Fruit fly (Drosophila melanogaster) S2 (cell line): ENCODE measurements around the gene CG2211.

ENCODE experiments used
- CG8478 ChIP-seq: fragments of >200 bp; optimal IDR thresholded peaks from 2 replicates; lab custom pipeline; 2018
- CTCF ChIP-seq, 2 experiments: fragments of >200 bp; optimal IDR thresholded peaks; 2 replicates each; lab custom pipeline; 2018

CG2211 gene

DNA sequence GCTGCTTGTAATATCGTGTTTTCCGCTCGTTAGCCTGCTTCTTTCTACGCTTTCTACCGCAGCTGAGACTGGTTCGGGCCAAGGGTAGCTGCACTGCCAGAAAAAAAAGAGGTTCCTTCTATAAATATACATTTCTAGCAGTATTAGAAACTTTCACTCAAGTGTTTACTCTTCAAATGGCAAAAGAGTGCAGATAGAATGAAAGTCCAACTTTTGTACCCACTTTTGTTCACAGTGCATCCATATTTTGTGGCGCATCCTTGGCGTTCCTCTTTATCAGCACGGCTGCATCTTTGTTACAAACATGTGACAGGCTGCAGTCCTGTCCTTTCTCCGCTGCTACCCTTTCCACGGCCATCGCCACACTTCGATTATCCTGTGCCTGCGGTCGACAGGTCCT lies 23.2 kb upstream of the CG2211 start:
- TF ChIP-seq CG8478 (lab: Kevin White, UChicago) (no peak), CTCF (optimal IDR thresholded peaks at IDR 0.05; lab: Kevin White, UChicago) (no peak)

DNA sequence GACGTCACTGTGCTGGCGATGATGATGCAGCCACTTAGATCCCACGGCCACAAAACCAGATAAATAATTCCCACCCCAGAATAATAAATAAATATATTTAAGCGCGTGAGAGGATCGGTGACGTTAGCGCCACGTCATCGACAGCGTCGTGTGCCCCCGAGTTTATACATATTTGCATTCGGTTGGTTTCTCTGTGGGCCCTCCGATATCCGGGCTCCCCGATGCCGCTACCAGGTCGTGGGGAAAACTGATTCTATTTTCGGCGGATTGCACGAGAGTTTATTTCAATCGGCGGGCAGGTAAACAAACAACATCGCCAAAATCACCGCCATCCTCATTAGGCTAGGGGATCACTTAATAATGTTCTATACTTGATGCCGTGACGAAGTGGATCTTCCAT lies 19.1 kb upstream of the CG2211 start:
- no peak for TF ChIP-seq CTCF (optimal IDR thresholded peaks at IDR 0.05; lab: Kevin White, UChicago)
- no peak for TF ChIP-seq CG8478 (lab: Kevin White, UChicago)

DNA sequence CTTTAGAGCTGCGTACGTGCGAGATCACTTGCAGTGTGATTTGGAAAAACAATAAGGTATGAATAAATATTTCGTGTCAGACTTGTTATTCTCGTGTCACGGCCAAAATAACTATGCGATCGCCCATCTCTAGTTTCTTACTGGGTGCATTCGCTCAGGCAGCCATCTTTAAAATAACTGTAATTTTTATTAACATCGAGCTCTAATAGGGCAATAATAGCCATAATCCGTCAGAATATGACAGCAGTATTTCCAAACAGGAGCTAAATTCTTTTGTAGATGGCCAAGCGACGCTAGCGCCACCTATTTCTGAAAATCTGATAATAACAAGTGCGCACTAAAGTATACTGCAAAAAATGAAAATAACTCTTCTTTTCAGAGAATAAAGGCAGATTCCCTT lies 16.9 kb upstream of the CG2211 start:
- peak; percentile 90 to 93 for TF ChIP-seq CTCF (optimal IDR thresholded peaks at IDR 0.05; lab: Kevin White, UChicago)
- no peak for TF ChIP-seq CG8478 (lab: Kevin White, UChicago)

DNA sequence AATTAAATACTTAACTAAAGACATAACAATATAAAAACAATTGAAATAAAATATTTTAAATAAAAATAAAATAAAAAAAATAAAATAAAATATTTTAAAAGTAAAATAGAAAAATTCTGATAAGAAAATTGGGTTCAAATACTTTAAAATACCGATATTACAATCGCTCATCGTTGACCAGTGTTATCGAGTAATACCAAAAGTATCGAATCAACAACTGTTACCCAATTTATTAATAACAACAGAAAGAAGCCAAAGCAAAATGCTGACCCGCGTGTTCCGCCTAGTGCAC lies 15.7 kb upstream of the CG2211 start, which contains the start of gene CG9166:
CG9166 (plus strand) TSS at position 193 of the 292 bp plus-strand sequence.
- TF ChIP-seq CTCF (optimal IDR thresholded peaks at IDR 0.05; lab: Kevin White, UChicago) (no peak), CG8478 (lab: Kevin White, UChicago) (no peak)

DNA sequence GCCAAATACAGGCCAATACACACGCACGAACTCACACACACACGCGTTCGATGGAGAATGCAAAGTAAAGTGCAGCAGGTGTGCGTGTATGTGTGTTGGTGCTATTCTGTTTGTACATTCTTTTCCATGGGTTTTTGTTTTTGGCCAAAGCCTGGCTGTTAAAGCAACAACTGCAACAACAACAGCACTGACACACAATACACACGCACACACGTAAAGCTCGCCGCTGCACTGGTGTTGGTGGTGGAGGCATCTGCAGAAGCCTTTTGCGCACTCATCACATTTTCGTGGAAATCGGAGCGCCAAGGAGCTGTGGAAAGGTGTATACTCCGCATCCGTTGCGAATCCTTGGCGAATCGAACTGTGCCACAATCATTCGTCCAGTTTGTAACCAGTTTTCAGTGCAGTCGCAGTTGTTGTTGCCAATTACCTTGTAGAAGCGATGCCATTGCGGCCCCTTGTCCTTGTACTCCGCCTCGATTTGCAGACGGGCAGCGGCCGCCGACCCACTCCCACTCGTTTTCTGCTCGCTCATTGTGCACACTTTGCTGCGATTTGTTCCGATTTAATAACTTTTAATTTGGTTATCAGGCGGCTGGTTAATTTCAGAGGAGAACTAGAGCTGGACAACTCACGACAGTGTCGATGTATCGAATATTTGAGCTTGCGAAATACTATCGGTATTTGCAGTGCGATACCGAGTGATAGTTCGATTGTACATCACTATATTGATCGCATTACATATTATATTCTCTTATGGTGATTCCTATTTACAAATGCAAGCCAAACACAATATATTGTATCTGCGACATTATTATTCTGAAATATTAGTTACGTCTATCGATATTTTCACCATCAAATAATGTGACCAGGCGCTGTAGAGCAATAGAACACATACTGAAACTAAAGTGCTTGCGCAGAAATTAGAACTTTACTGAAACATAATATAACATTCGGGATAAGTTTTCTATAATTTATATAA lies 15.1 kb upstream of the CG2211 start:
- no peak for TF ChIP-seq CG8478 (lab: Kevin White, UChicago)
- TF ChIP-seq CTCF (optimal IDR thresholded peaks at IDR 0.05; lab: Kevin White, UChicago), result peak in 1 of 2 experiments; percentile 18

DNA sequence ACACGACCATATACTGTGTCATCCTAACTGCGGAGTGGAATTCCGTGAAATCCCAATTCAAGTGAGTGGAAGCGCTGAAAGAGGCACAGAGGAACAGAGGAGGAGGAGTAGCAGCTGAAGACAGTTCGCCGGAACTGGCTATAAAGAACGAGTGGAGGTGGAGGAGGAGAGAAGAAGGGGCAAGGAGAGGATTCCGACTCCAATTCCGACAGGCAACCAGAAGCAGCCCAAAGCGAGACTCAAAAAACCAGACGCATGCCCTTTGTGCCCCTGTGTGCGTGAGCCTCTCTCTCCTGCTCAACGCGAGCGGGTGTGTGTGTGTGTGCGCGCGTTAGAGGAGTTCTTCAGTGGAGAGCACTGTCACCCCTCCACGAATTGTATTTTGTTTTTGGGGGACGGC lies 14.2 kb upstream of the CG2211 start:
- TF ChIP-seq CG8478 (lab: Kevin White, UChicago) (no peak), CTCF (optimal IDR thresholded peaks at IDR 0.05; lab: Kevin White, UChicago) (no peak)

DNA sequence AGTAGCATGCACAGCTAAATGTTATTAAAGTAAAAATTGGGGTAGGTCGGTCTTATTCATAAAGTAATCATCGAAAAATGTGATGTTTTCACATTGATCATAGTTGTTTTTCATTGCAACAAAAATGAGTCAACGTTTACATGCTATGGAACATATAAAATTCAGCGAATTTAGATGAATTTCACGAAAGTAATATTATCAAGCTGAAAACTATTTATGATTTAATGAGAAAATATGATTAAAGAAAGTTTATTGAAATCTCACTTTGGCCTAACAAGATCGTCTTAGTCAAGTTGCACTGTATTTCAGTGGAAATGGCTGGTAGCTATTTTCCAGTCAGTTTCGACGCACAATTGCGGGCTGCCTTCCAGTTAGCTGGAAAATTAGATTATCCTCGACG lies 13.8 kb upstream of the CG2211 start:
- TF ChIP-seq CG8478 (lab: Kevin White, UChicago) (no peak), CTCF (optimal IDR thresholded peaks at IDR 0.05; lab: Kevin White, UChicago) (no peak)

DNA sequence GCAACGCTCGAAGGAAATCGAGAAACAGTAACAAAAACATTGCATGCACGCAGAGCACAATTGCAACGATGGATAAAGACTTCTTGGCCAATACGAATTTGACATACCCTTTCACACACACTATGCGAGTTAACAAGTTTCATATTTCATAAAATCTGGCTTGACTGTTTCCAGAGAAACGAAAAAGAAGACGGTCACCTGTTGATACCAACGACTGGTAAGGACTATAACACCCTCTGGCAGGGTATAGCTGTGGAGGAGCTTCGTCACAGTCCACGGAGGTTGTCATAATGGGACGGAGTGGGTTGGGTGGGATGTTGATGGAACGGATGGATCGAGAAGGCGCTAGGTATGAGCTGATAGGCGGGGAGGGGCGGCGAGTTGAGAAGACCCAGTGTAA lies 13.1 kb upstream of the CG2211 start:
- TF ChIP-seq CTCF (optimal IDR thresholded peaks at IDR 0.05; lab: Kevin White, UChicago), result no peak
- TF ChIP-seq CG8478 (lab: Kevin White, UChicago), result no peak

DNA sequence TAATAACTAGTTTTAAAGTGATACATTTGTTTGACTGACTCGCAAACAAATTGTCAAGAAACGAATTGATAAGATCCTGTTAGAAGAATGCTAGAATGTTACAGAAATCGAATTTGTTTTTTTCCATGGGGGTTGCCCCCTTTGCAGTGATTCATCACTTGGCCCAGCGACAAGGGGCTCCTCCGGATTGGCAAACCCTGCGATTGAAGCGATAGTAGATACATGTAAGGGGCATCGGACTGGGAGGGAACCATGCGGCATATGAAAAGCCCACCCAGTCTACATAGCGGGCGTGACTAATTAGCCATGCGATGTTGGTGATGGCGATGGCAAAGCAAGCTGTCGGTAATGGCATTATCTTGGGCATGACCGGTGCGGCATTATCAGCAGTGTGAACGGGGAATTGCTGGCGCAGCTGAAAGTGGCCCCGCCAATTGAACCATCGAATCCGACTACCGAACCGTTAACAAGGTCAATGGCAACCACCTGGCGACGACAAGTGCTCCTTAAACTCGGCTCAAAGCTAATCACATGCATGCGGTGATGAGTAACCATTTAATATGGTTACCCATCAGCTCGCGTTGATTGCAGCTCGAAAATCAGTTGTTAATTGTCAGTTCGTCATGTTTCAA lies 11.9 kb upstream of the CG2211 start:
- TF ChIP-seq CTCF (optimal IDR thresholded peaks at IDR 0.05; lab: Kevin White, UChicago), result no peak
- TF ChIP-seq CG8478 (lab: Kevin White, UChicago), result no peak

DNA sequence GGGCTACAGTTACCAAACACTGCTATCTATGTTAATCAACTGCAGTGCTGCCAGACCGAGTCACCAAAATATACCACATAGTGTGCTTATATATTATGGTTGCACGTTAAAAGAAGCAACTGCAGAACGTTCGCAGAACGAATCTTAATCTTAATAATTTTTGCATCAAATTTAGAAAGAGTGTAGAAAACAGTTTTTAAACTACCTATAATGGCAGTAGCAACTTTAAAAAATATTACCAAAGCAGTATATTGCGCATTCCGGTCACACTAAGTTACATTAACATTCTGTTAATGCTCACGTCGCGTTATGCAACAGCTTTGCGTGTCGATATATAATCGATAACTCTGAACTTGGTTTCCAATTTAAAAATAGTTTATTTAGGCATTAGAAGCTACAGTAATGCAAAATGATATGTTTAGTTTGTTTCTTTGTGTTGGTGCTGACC lies 7.0 kb upstream of the CG2211 start, which contains the start of gene indra:
indra (minus strand) TSS at position 271 of the 448 bp plus-strand sequence.
- TF ChIP-seq CG8478 (lab: Kevin White, UChicago) (no peak), CTCF (optimal IDR thresholded peaks at IDR 0.05; lab: Kevin White, UChicago) (no peak)

DNA sequence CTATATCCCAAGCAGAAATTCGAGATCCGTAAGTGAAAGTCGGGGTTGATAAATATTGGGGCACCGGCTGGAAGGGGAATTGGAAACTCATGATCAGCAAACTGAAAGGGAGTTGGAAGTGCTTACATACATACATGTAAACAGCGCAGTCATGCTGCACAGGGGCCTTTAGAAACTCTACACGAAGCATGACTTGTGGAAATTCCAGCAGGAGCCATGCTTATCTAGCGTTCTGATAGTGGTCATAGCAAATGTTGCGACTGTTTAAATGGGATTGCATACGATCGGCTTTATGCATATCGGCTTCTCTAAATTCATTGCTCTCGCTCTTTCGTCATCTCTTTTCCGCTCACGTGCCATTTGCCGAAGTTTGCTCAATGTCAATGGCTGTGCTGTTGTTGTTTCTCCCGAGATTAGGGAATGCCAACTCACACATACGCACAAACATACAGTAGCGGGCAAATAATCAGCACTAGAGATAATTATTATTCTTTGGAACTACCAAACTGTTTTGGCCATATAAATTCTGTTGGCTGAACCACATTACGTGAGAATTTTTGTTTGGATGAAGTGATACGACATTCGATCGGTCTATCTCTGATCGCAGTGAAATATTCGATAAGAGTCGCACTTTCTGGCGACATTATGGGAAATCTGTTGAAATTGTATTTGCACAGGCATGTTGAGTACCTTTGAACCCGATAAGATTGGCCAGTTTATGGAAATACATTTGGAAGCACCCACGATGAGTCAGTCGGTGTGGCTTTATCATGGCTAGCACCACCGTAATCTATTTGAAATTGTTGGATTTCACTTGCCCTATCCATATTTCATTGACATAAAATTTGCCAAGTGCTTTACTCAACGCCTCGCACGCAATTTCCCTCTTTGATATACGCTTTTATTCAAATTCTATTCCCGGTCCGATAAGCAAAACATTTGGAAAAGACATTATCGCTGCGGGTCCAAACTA lies 1.1 kb upstream of the CG2211 start:
- no peak for TF ChIP-seq CTCF (optimal IDR thresholded peaks at IDR 0.05; lab: Kevin White, UChicago)

DNA sequence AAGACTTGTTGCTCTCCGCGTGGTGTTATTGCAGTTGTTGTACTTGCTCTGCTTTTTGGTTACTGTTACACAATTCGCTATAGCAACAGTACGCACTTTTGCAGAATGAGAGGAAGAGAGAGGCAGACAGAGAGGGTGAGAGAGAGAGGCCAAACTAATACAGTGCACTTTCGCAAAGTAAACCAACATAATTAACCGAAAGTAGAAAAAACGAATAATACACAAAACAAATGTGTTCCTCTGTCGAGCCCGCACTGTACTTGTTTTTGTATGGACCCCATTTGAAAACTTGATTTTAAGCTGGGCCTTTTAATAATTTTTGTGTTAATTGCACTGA lies 237 bp upstream of the CG2211 start:
- no peak for TF ChIP-seq CG8478 (lab: Kevin White, UChicago)
- no peak for TF ChIP-seq CTCF (optimal IDR thresholded peaks at IDR 0.05; lab: Kevin White, UChicago)

DNA sequence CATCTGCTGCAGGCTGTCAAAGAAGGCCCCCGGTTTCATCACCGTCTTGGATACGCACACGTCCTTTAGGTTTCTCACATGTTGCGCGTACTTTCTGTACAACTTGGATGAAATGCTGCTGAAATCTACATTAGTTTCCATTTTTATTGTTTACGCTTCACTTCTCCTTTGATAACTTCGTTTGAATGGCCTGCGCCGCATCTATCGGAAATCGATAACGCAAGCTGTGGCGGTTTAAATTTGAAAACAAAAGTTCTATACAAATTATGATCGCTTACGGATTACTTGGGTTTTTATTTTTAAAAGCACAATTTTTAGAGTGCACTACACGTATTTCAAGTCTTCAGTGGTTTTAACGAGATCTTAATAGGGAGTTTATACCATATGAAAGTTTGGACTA lies 2.2 kb downstream of the CG2211 start, which contains the start of gene msd5:
msd5 (minus strand) TSS at position 174 of the 400 bp plus-strand sequence.
- TF ChIP-seq CG8478 (lab: Kevin White, UChicago) (no peak), CTCF (optimal IDR thresholded peaks at IDR 0.05; lab: Kevin White, UChicago) (no peak)

DNA sequence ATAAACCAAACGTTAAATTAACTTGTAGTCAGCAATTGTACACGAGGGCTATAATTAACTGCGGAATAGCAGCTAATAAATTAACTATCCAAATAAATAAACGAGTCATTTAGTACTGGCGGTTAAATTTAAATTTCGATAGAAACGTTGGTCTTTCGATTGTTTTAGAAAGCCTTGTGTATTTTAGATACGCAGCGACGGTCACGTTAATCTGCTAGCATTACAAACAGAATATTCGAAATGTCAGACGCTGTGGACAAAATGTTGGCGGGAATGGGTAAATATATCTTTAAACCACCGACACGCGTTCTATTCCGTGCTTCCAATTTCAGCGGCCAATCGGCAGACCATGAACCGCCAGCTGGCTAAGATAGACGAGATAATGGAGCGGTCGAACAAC lies 3.6 kb downstream of the CG2211 start, which contains the start of gene msd1:
msd1 (plus strand) TSS at position 203 of the 400 bp plus-strand sequence.
- TF ChIP-seq CG8478 (lab: Kevin White, UChicago) (no peak), CTCF (optimal IDR thresholded peaks at IDR 0.05; lab: Kevin White, UChicago) (no peak)
